Fruit fly (Drosophila melanogaster): Measurements from ENCODE around the gene Txl.

Gene Txl

dm6 chr3L:5777114-5777513, 11.5 kb downstream of the Txl start, which contains the start of gene vito:
Gene vito (minus strand): TSS chr3L:5777333.
- TF ChIP-seq noc (tag; optimal IDR thresholded peaks at IDR 0.05): no peak

- no peak for TF ChIP-seq noc (tag; optimal IDR thresholded peaks at IDR 0.05)
Measured at dm6 chr3L:5779476-5780401, 14.1 kb downstream of the Txl start, which contains the start of the genes Myt1, PGRP-LD and Pmi. Gene Myt1 (minus strand): TSS chr3L:5779591. Gene PGRP-LD (plus strand): TSS chr3L:5780051. Gene Pmi (plus strand): TSS chr3L:5780051.

- no peak for TF ChIP-seq noc (tag; optimal IDR thresholded peaks at IDR 0.05)
Measured at dm6 chr3L:5785237-5786062, 19.8 kb downstream of the Txl start.

dm6 chr3L:5786604-5787003, 21.0 kb downstream of the Txl start, which contains the start of gene Cralbp:
Gene Cralbp (minus strand): TSS chr3L:5786718.
- TF ChIP-seq noc (tag; optimal IDR thresholded peaks at IDR 0.05): no peak

- no peak for TF ChIP-seq noc (tag; optimal IDR thresholded peaks at IDR 0.05)
Measured at dm6 chr3L:5787476-5787875, 21.8 kb downstream of the Txl start.

- TF ChIP-seq noc (tag; optimal IDR thresholded peaks at IDR 0.05): no peak
Measured at dm6 chr3L:5788823-5789222, 23.2 kb downstream of the Txl start.

dm6 chr3L:5789663-5790062, 24.0 kb downstream of the Txl start:
- TF ChIP-seq noc (tag; optimal IDR thresholded peaks at IDR 0.05): no peak

dm6 chr3L:5793967-5794366, 28.3 kb downstream of the Txl start, which contains the start of gene Bre1:
Gene Bre1 (minus strand): TSS chr3L:5794192.
- no peak for TF ChIP-seq noc (tag; optimal IDR thresholded peaks at IDR 0.05)

dm6 chr3L:5796493-5796998, 30.9 kb downstream of the Txl start, which contains the start of gene Tektin-C:
Gene Tektin-C (minus strand): TSS chr3L:5796543.
- no peak for TF ChIP-seq noc (tag; optimal IDR thresholded peaks at IDR 0.05)

dm6 chr3L:5797274-5797673, 31.6 kb downstream of the Txl start:
- TF ChIP-seq noc (tag; optimal IDR thresholded peaks at IDR 0.05): no peak

dm6 chr3L:5802063-5802531, 36.5 kb downstream of the Txl start:
- no peak for TF ChIP-seq noc (tag; optimal IDR thresholded peaks at IDR 0.05)

dm6 chr3L:5802733-5803132, 37.1 kb downstream of the Txl start, which contains the start of gene CG42272:
Gene CG42272 (plus strand): TSS chr3L:5803033.
- no peak for TF ChIP-seq noc (tag; optimal IDR thresholded peaks at IDR 0.05)

dm6 chr3L:5807370-5808100, 41.9 kb downstream of the Txl start:
- no peak for TF ChIP-seq noc (tag; optimal IDR thresholded peaks at IDR 0.05)

- peak; percentile 52 for TF ChIP-seq noc (tag; optimal IDR thresholded peaks at IDR 0.05)
Measured at dm6 chr3L:5808101-5808433, 42.4 kb downstream of the Txl start.

- TF ChIP-seq noc (tag; optimal IDR thresholded peaks at IDR 0.05): peak; percentile 57
Measured at dm6 chr3L:5808540-5809200, 43.0 kb downstream of the Txl start.
